Fruit fly (Drosophila melanogaster) whole organism: ENCODE results near the gene CG7182.

Source experiments
- CG8478 ChIP-seq: fragments of >200 bp; optimal IDR thresholded peaks from 2 replicates; lab custom pipeline; 2018; ENCODE audit warnings: inconsistent platforms
- Dll ChIP-seq: fragments of >200 bp; optimal IDR thresholded peaks from 2 replicates; lab custom pipeline; 2017
- EcR ChIP-seq, 2 experiments: fragments of >200 bp; optimal IDR thresholded peaks; 2 replicates each; lab custom pipeline; 2017; ENCODE audit warnings: missing biosample characterization in 2 of 2, missing genetic modification characterization in 2 of 2, missing genetic modification reagents in 2 of 2
- pan ChIP-seq: fragments of >200 bp; optimal IDR thresholded peaks from 2 replicates; lab custom pipeline; 2017
- psq ChIP-seq: fragments of >200 bp; optimal IDR thresholded peaks from 2 replicates; lab custom pipeline; 2017
- usp ChIP-seq: fragments of >200 bp; optimal IDR thresholded peaks from 2 replicates; lab custom pipeline; 2017; ENCODE audit warnings: missing biosample characterization, missing genetic modification characterization, mixed read lengths

- TF ChIP-seq usp (GFP tag; lab: Kevin White, UChicago) (no peak), Dll (no peak), psq (no peak), pan (lab: Kevin White, UChicago) (no peak), CG8478 (no peak), EcR (GFP tag; optimal IDR thresholded peaks at IDR 0.05; lab: Kevin White, UChicago) (no peak)
Observed at dm6 chr3L:8394132-8394531, 48.0 kb upstream of the CG7182 start.
